Fruit fly (Drosophila melanogaster): ENCODE data around the gene Vps45.
A peak's percentile ranks its signal among the peaks of the same experiment; 100 is the strongest.

Gene Vps45

dm6 chr3R:9527907-9528842 lies 35.5 kb upstream of the Vps45 start (continued):
- TF ChIP-seq psq (GFP tag; optimal IDR thresholded peaks at IDR 0.05), result peak; percentile 7
- peak; percentile 26 for TF ChIP-seq CG14965 (GFP tag; optimal IDR thresholded peaks at IDR 0.05; ENCODE audit: borderline replicate concordance)
- peak; percentile 61 for TF ChIP-seq tup (GFP tag; optimal IDR thresholded peaks at IDR 0.05)
- TF ChIP-seq Side (GFP tag; optimal IDR thresholded peaks at IDR 0.05), result peak; percentile 92
- peak; percentile 46; the same call in 1 of the 2 replicates for TF ChIP-seq Dref (GFP tag; IDR thresholded peaks at IDR 0.05)
- TF ChIP-seq CG12769 (tag; optimal IDR thresholded peaks at IDR 0.05), result peak; percentile 94
- peak; percentile 83 for TF ChIP-seq Asciz (GFP tag; optimal IDR thresholded peaks at IDR 0.05)
- no peak for TF ChIP-seq insv (GFP tag; optimal IDR thresholded peaks at IDR 0.05)
- TF ChIP-seq CG14710 (tag; optimal IDR thresholded peaks at IDR 0.05), result peak; percentile 35
- peak; percentile 87 for TF ChIP-seq CG7786 (GFP tag; optimal IDR thresholded peaks at IDR 0.05)
- TF ChIP-seq scrt (GFP tag; optimal IDR thresholded peaks at IDR 0.05), result peak; percentile 87
- peak; percentile 64 for TF ChIP-seq CG17802 (tag; optimal IDR thresholded peaks at IDR 0.05)
- TF ChIP-seq CG31441 (GFP tag; IDR thresholded peaks at IDR 0.05), result no peak
- peak; percentile 63 for TF ChIP-seq CG13424 (tag; optimal IDR thresholded peaks at IDR 0.05)
- TF ChIP-seq tin (GFP tag; optimal IDR thresholded peaks at IDR 0.05), result peak; percentile 89
- TF ChIP-seq D (optimal IDR thresholded peaks at IDR 0.05), result no peak
- TF ChIP-seq D (GFP tag; optimal IDR thresholded peaks at IDR 0.05), result peak; percentile 67
- peak; percentile 74 for TF ChIP-seq Mad (GFP tag; optimal IDR thresholded peaks at IDR 0.05)
- peak; percentile 93 for TF ChIP-seq luna (GFP tag; optimal IDR thresholded peaks at IDR 0.05)
- peak; percentile 84 to 92 for TF ChIP-seq dpn (GFP tag; optimal IDR thresholded peaks at IDR 0.05)
- no peak for TF ChIP-seq CG8290 (GFP tag; optimal IDR thresholded peaks at IDR 0.05)
- peak in 1 of 2 experiments; percentile 94 for TF ChIP-seq CG8290 (tag; optimal IDR thresholded peaks at IDR 0.05)
- peak; percentile 93 for TF ChIP-seq lmd (GFP tag; IDR thresholded peaks at IDR 0.05)
- no peak for TF ChIP-seq br (optimal IDR thresholded peaks at IDR 0.05)
- peak; percentile 90 for TF ChIP-seq Dad (GFP tag; optimal IDR thresholded peaks at IDR 0.05)
- peak; percentile 14 for TF ChIP-seq trh (GFP tag; optimal IDR thresholded peaks at IDR 0.05)
- TF ChIP-seq H2.0 (GFP tag; IDR thresholded peaks at IDR 0.05), result peak; percentile 82
- peak; percentile 90 for TF ChIP-seq gsb (GFP tag; IDR thresholded peaks at IDR 0.05)
- TF ChIP-seq NK7.1 (GFP tag; optimal IDR thresholded peaks at IDR 0.05), result peak; percentile 86
- peak; percentile 31 for TF ChIP-seq gsb-n (tag; optimal IDR thresholded peaks at IDR 0.05)
- TF ChIP-seq CG5245 (GFP tag; optimal IDR thresholded peaks at IDR 0.05), result peak; percentile 82
- TF ChIP-seq B-H1 (GFP tag; IDR thresholded peaks at IDR 0.05), result peak; percentile 89
- TF ChIP-seq crol (GFP tag; IDR thresholded peaks at IDR 0.05), result no peak
- TF ChIP-seq sqz (GFP tag; optimal IDR thresholded peaks at IDR 0.05), result no peak
- peak; percentile 82 for TF ChIP-seq klu (GFP tag; IDR thresholded peaks at IDR 0.05)
- TF ChIP-seq CG3065 (GFP tag; optimal IDR thresholded peaks at IDR 0.05), result peak; percentile 45
- TF ChIP-seq cg (GFP tag; optimal IDR thresholded peaks at IDR 0.05), result peak; percentile 5
- no peak for TF ChIP-seq Opbp (GFP tag; IDR thresholded peaks at IDR 0.05; ENCODE audit: partially characterized antibody)
- peak; percentile 84 for TF ChIP-seq row (GFP tag; IDR thresholded peaks at IDR 0.05)
- TF ChIP-seq Hr39 (optimal IDR thresholded peaks at IDR 0.05), result no peak
- TF ChIP-seq az2 (GFP tag; optimal IDR thresholded peaks at IDR 0.05), result peak; percentile 74
- peak; percentile 64; the same call in 1 of the 2 replicates for TF ChIP-seq CG8765 (GFP tag; IDR thresholded peaks at IDR 0.05)
- no peak for TF ChIP-seq twi (tag; optimal IDR thresholded peaks at IDR 0.05)
- peak; percentile 5 for TF ChIP-seq CG10462 (GFP tag; optimal IDR thresholded peaks at IDR 0.05)
- no peak for TF ChIP-seq pan (optimal IDR thresholded peaks at IDR 0.05)
- TF ChIP-seq pan (GFP tag; optimal IDR thresholded peaks at IDR 0.05 in 1 of 2, IDR thresholded peaks at IDR 0.05 in 1 of 2), result peak in 1 of 2 experiments; percentile 94
- peak; percentile 92 for TF ChIP-seq crc (GFP tag; optimal IDR thresholded peaks at IDR 0.05)
- TF ChIP-seq CG11696 (GFP tag; IDR thresholded peaks at IDR 0.05), result peak; percentile 88
- TF ChIP-seq Hand (GFP tag; optimal IDR thresholded peaks at IDR 0.05), result peak; percentile 67
- TF ChIP-seq HLHmδ (GFP tag; optimal IDR thresholded peaks at IDR 0.05), result no peak
- peak; percentile 97 for TF ChIP-seq vvl (GFP tag; IDR thresholded peaks at IDR 0.05)

Measured in whole organism, embryonic.